Fruit fly (Drosophila melanogaster): Measurements from ENCODE around the gene CG1440.

Gene CG1440

dm6 chrX:8442161-8442560 is 5.3 kb downstream of the CG1440 start, which contains the start of gene CG12123:
CG12123 (minus strand) TSS chrX:8442348.
- TF ChIP-seq fd96Ca (GFP tag; IDR thresholded peaks at IDR 0.05) (no peak), Snoo (tag; optimal IDR thresholded peaks at IDR 0.05) (no peak), Pif1A (GFP tag; optimal IDR thresholded peaks at IDR 0.05) (no peak), CG10348 (GFP tag; IDR thresholded peaks at IDR 0.05) (no peak), CG32121 (GFP tag; IDR thresholded peaks at IDR 0.05) (no peak), CG13204 (GFP tag; optimal IDR thresholded peaks at IDR 0.05) (no peak), CG12605 (GFP tag; IDR thresholded peaks at IDR 0.05) (no peak), CG4496 (GFP tag; IDR thresholded peaks at IDR 0.05) (no peak), CG8301 (tag; optimal IDR thresholded peaks at IDR 0.05) (no peak), CG14655 (GFP tag; optimal IDR thresholded peaks at IDR 0.05) (no peak), D1 (tag; optimal IDR thresholded peaks at IDR 0.05) (no peak)

- TF ChIP-seq Pif1A (GFP tag; optimal IDR thresholded peaks at IDR 0.05) = no peak
- TF ChIP-seq CG4496 (GFP tag; IDR thresholded peaks at IDR 0.05) = no peak
- TF ChIP-seq CG12605 (GFP tag; IDR thresholded peaks at IDR 0.05) = no peak
- TF ChIP-seq CG8159 (tag; optimal IDR thresholded peaks at IDR 0.05) = no peak
- no peak for TF ChIP-seq gl (tag; optimal IDR thresholded peaks at IDR 0.05)
- no peak for TF ChIP-seq CG32121 (GFP tag; IDR thresholded peaks at IDR 0.05)
- TF ChIP-seq Snoo (tag; optimal IDR thresholded peaks at IDR 0.05) = no peak
- no peak for TF ChIP-seq CG13204 (GFP tag; optimal IDR thresholded peaks at IDR 0.05)
- TF ChIP-seq D1 (tag; optimal IDR thresholded peaks at IDR 0.05) = no peak
- no peak for TF ChIP-seq EcR (GFP tag; optimal IDR thresholded peaks at IDR 0.05)
- TF ChIP-seq fd96Ca (GFP tag; IDR thresholded peaks at IDR 0.05) = no peak
- no peak for TF ChIP-seq rn (GFP tag; IDR thresholded peaks at IDR 0.05)
- TF ChIP-seq CG15710 (tag; optimal IDR thresholded peaks at IDR 0.05) = no peak
Observed at dm6 chrX:8442912-8443311, 6.1 kb downstream of the CG1440 start.

- TF ChIP-seq CG17806 (tag; optimal IDR thresholded peaks at IDR 0.05) = no peak
- no peak for TF ChIP-seq CG32121 (GFP tag; IDR thresholded peaks at IDR 0.05)
- no peak for TF ChIP-seq fd96Ca (GFP tag; IDR thresholded peaks at IDR 0.05)
Observed at dm6 chrX:8444279-8444678, 7.4 kb downstream of the CG1440 start.

dm6 chrX:8444883-8445572 is 8.2 kb downstream of the CG1440 start:
- TF ChIP-seq CG34367 (tag; optimal IDR thresholded peaks at IDR 0.05) (no peak), CG8301 (tag; optimal IDR thresholded peaks at IDR 0.05) (no peak), CG10348 (GFP tag; IDR thresholded peaks at IDR 0.05) (no peak), CG14655 (GFP tag; optimal IDR thresholded peaks at IDR 0.05) (no peak), CG8159 (tag; optimal IDR thresholded peaks at IDR 0.05) (peak; percentile 33), Pif1B (GFP tag; optimal IDR thresholded peaks at IDR 0.05) (no peak), EcR (GFP tag; optimal IDR thresholded peaks at IDR 0.05) (no peak)

dm6 chrX:8447166-8447565 is 10.3 kb downstream of the CG1440 start:
- TF ChIP-seq CG8301 (tag; optimal IDR thresholded peaks at IDR 0.05) = no peak
- TF ChIP-seq CG13204 (GFP tag; optimal IDR thresholded peaks at IDR 0.05) = no peak
- no peak for TF ChIP-seq CG32121 (GFP tag; IDR thresholded peaks at IDR 0.05)
- no peak for TF ChIP-seq Snoo (tag; optimal IDR thresholded peaks at IDR 0.05)
- TF ChIP-seq EcR (GFP tag; optimal IDR thresholded peaks at IDR 0.05) = no peak
- no peak for TF ChIP-seq CG10348 (GFP tag; IDR thresholded peaks at IDR 0.05)
- TF ChIP-seq CG4496 (GFP tag; IDR thresholded peaks at IDR 0.05) = no peak
- TF ChIP-seq rn (GFP tag; IDR thresholded peaks at IDR 0.05) = no peak
- no peak for TF ChIP-seq D1 (tag; optimal IDR thresholded peaks at IDR 0.05)
- TF ChIP-seq CG34367 (tag; optimal IDR thresholded peaks at IDR 0.05) = no peak
- TF ChIP-seq CG12605 (GFP tag; IDR thresholded peaks at IDR 0.05) = no peak
- no peak for TF ChIP-seq Pif1A (GFP tag; optimal IDR thresholded peaks at IDR 0.05)
- TF ChIP-seq fd96Ca (GFP tag; IDR thresholded peaks at IDR 0.05) = no peak
- TF ChIP-seq Ets98B (GFP tag; IDR thresholded peaks at IDR 0.05) = no peak
- no peak for TF ChIP-seq CG8159 (tag; optimal IDR thresholded peaks at IDR 0.05)

- TF ChIP-seq Pif1B (GFP tag; optimal IDR thresholded peaks at IDR 0.05) = no peak
- TF ChIP-seq D1 (tag; optimal IDR thresholded peaks at IDR 0.05) = no peak
- TF ChIP-seq CG14655 (GFP tag; optimal IDR thresholded peaks at IDR 0.05) = no peak
- TF ChIP-seq Pif1A (GFP tag; optimal IDR thresholded peaks at IDR 0.05) = no peak
- TF ChIP-seq CG8159 (tag; optimal IDR thresholded peaks at IDR 0.05) = no peak
- no peak for TF ChIP-seq CG32121 (GFP tag; IDR thresholded peaks at IDR 0.05)
- TF ChIP-seq CG17806 (tag; optimal IDR thresholded peaks at IDR 0.05) = no peak
- TF ChIP-seq Snoo (tag; optimal IDR thresholded peaks at IDR 0.05) = no peak
Observed at dm6 chrX:8448171-8448570, 11.3 kb downstream of the CG1440 start.

- no peak for TF ChIP-seq CG9948 (tag; optimal IDR thresholded peaks at IDR 0.05)
- no peak for TF ChIP-seq CG17806 (tag; optimal IDR thresholded peaks at IDR 0.05)
- no peak for TF ChIP-seq CG8301 (tag; optimal IDR thresholded peaks at IDR 0.05)
- TF ChIP-seq CG14655 (GFP tag; optimal IDR thresholded peaks at IDR 0.05) = no peak
- no peak for TF ChIP-seq CG13204 (GFP tag; optimal IDR thresholded peaks at IDR 0.05)
- no peak for TF ChIP-seq Pif1A (GFP tag; optimal IDR thresholded peaks at IDR 0.05)
- no peak for TF ChIP-seq Pif1B (GFP tag; optimal IDR thresholded peaks at IDR 0.05)
- TF ChIP-seq Snoo (tag; optimal IDR thresholded peaks at IDR 0.05) = no peak
- TF ChIP-seq CG8159 (tag; optimal IDR thresholded peaks at IDR 0.05) = no peak
- no peak for TF ChIP-seq D1 (tag; optimal IDR thresholded peaks at IDR 0.05)
- no peak for TF ChIP-seq EcR (GFP tag; optimal IDR thresholded peaks at IDR 0.05)
- TF ChIP-seq Ets98B (GFP tag; IDR thresholded peaks at IDR 0.05) = no peak
- no peak for TF ChIP-seq fd96Ca (GFP tag; IDR thresholded peaks at IDR 0.05)
- no peak for TF ChIP-seq CG32121 (GFP tag; IDR thresholded peaks at IDR 0.05)
- TF ChIP-seq CG34367 (tag; optimal IDR thresholded peaks at IDR 0.05) = no peak
- TF ChIP-seq CG12605 (GFP tag; IDR thresholded peaks at IDR 0.05) = no peak
Observed at dm6 chrX:8450214-8450904, 13.5 kb downstream of the CG1440 start.

Data from whole organism, pupa.